Fruit fly (Drosophila melanogaster) whole organism, wandering third instar larva: ENCODE measurements around the gene CG6465.

ENCODE experiments used
- brk ChIP-seq: fragments of 200-800 bp; sonication (Bioruptor generic); optimal IDR thresholded peaks from 2 replicates; lab custom pipeline; 2016; ENCODE audit warnings: missing biosample characterization, mild to moderate bottlenecking, missing genetic modification characterization
- lola ChIP-seq: fragments of >200 bp; optimal IDR thresholded peaks from 2 replicates; lab custom pipeline; 2017; ENCODE audit warnings: missing biosample characterization, missing genetic modification characterization
- usp ChIP-seq: fragments of >200 bp; optimal IDR thresholded peaks from 2 replicates; lab custom pipeline; 2017; ENCODE audit warnings: missing biosample characterization, missing genetic modification characterization

DNA sequence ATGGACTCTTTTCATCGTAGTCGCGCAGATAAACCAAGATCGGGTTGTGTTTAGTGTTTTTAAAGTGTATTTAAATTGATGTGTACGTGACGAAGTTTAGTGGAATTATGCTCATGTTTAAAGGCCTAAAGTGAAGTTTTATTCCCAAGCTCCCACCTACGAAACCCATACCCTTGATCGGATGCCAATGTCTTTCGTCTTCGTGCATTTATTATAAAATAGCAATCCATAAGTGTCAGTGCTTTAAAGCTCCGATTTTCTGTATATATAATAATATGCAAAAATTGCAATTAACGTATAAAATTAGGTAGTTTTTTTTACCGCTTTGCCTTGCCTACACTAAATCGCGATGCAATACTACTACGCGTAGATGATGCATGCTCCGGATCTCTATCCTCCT is 27.9 kb upstream of the CG6465 start, which contains the start of gene CG31391:
- TF ChIP-seq lola (GFP tag; lab: Kevin White, UChicago) = no peak
- no peak for TF ChIP-seq brk (GFP tag; lab: Kevin White, UChicago)
- no peak for TF ChIP-seq usp
